Worm (Caenorhabditis elegans): ENCODE measurements around the gene mfsd-8.

DNA sequence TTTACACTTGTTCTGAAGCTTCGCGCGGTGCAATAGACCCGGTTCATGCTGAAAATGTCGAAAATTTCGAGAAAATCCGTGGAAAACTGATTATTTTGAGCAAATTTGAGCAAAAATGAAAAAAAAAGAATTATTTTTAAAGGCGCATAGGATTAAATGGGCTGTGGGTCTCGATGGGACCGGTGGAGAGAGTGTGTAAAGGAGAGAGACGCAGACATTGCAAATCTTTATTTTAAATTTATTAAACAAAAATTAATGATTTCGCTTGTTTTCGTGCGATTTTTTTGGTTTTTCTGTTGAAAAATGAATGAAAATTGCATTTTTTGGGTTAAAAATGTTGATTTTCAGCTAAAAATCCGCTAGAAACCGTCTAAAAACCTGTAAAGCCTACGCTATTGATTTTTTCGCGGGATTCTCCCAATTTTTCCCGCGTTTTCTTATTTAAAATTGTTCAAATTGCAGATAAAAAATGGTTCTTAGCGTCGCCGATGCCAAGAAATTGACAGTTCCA, 12.2 kb downstream of the mfsd-8 start, which contains the start of the genes Y53G8AR.8 and Y53G8AR.6:
- no peak for TF ChIP-seq jun-1 (tag; optimal IDR thresholded peaks at IDR 0.05)
- TF ChIP-seq elt-2 (tag; optimal IDR thresholded peaks at IDR 0.05) = no peak
- no peak for TF ChIP-seq nhr-237 (tag; optimal IDR thresholded peaks at IDR 0.05)
- TF ChIP-seq lin-39 (tag; optimal IDR thresholded peaks at IDR 0.05) = no peak
- TF ChIP-seq nhr-11 (tag; optimal IDR thresholded peaks at IDR 0.05) = no peak
- no peak for TF ChIP-seq zag-1 (tag; optimal IDR thresholded peaks at IDR 0.05)
- no peak for TF ChIP-seq skn-1 (tag; optimal IDR thresholded peaks at IDR 0.05)
